Fruit fly (Drosophila melanogaster): ENCODE measurements around the gene Btk.

DNA sequence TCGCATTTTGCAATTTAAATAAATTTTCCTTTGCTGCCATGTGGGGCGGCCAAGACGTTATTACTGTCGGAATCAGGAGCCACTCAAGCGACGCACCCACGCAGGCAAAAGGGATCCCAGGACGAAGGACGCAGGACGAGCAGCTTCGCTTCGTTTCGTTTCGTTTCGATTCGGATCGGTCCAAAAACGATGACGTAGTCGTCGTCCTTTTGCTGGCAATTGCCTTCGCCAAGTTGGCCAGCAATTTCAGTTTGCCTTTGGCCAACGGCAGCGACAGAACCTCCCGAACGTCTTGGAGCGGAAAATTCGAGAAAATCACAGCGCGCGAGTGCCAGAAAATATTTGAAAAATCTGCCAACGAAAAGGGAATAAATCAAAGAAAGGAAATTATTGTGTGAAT lies 37.2 kb upstream of the Btk start, which contains the start of gene witty:
- TF ChIP-seq D (optimal IDR thresholded peaks at IDR 0.05): no peak
- no peak for TF ChIP-seq D (GFP tag; optimal IDR thresholded peaks at IDR 0.05)
- TF ChIP-seq lola (GFP tag; optimal IDR thresholded peaks at IDR 0.05): no peak
- TF ChIP-seq CkIIα-i1 (GFP tag; IDR thresholded peaks at IDR 0.05): no peak
- TF ChIP-seq NC2β (GFP tag; optimal IDR thresholded peaks at IDR 0.05): no peak
- TF ChIP-seq CG1233 (GFP tag; optimal IDR thresholded peaks at IDR 0.05): no peak

Measured in whole organism, embryonic.